Worm (Caenorhabditis elegans) whole organism, early embryonic: ENCODE results near the gene henn-1.

Experiments
- B0310.2 ChIP-seq: sonication (generic microtip); optimal IDR thresholded peaks from 2 replicates; lab custom pipeline; 2016; ENCODE audit warnings: mild to moderate bottlenecking, missing genetic modification characterization, missing compliant biosample characterization
- F13C5.2 ChIP-seq: sonication (generic microtip); optimal IDR thresholded peaks from 2 replicates; lab custom pipeline; 2017; ENCODE audit warnings: mild to moderate bottlenecking, missing genetic modification characterization, inconsistent platforms, missing compliant biosample characterization
- aly-1 ChIP-seq: sonication (generic microtip); optimal IDR thresholded peaks from 2 replicates; lab custom pipeline; 2016; ENCODE audit warnings: missing genetic modification characterization, missing compliant biosample characterization
- ama-1 ChIP-seq: fragments of 150-350 bp; optimal IDR thresholded peaks from 2 replicates; lab custom pipeline; 2014
- ceh-13 ChIP-seq: fragments of 200-800 bp; sonication (Bioruptor generic); optimal IDR thresholded peaks from 2 replicates; lab custom pipeline; 2018; ENCODE audit warnings: mild to moderate bottlenecking, missing genetic modification characterization, missing compliant biosample characterization
- ceh-36 ChIP-seq: sonication (generic microtip); optimal IDR thresholded peaks from 2 replicates; lab custom pipeline; 2016; ENCODE audit warnings: missing genetic modification characterization, inconsistent platforms, missing compliant biosample characterization
- ets-7 ChIP-seq: sonication (generic microtip); optimal IDR thresholded peaks from 2 replicates; lab custom pipeline; 2016; ENCODE audit warnings: missing genotype, missing genetic modification characterization, missing compliant biosample characterization
- flt-1 ChIP-seq: fragments of 200-800 bp; sonication (Bioruptor generic); IDR thresholded peaks from 2 replicates; pipeline ENCODE4 v1.3.6; 2022; ENCODE audit warnings: missing genetic modification characterization, missing compliant biosample characterization
- hmbx-1 ChIP-seq: sonication (generic microtip); optimal IDR thresholded peaks from 2 replicates; lab custom pipeline; 2016; ENCODE audit warnings: mild to moderate bottlenecking, missing genetic modification characterization, missing compliant biosample characterization
- hmg-4 ChIP-seq: fragments of 200-800 bp; sonication (Bioruptor generic); optimal IDR thresholded peaks from 2 replicates; lab custom pipeline; 2018; ENCODE audit warnings: mild to moderate bottlenecking, missing genetic modification characterization, missing compliant biosample characterization
- hnd-1 ChIP-seq: sonication (generic microtip); optimal IDR thresholded peaks from 2 replicates; lab custom pipeline; 2016; ENCODE audit warnings: missing genetic modification characterization, missing compliant biosample characterization
- pes-1 ChIP-seq: fragments of 200-800 bp; sonication (Bioruptor generic); IDR thresholded peaks from 2 replicates; pipeline ENCODE4 v1.3.6; 2022; ENCODE audit warnings: missing genetic modification reagents, missing genetic modification characterization, missing compliant biosample characterization
- scrt-1 ChIP-seq: fragments of 200-800 bp; sonication (Bioruptor generic); IDR thresholded peaks from 2 replicates; pipeline ENCODE4 v1.3.6; 2022; ENCODE audit warnings: missing genetic modification characterization, missing compliant biosample characterization
- sea-1 ChIP-seq: fragments of 200-800 bp; sonication (Bioruptor generic); conservative IDR thresholded peaks from 2 replicates; pipeline ENCODE4 v1.3.6; 2022; ENCODE audit warnings: missing genetic modification characterization, missing compliant biosample characterization
- tbx-11 ChIP-seq: fragments of 200-800 bp; sonication (Bioruptor generic); IDR thresholded peaks from 2 replicates; pipeline ENCODE4 v1.3.6; 2022; ENCODE audit warnings: missing genetic modification characterization, missing compliant biosample characterization
- tbx-37 ChIP-seq: fragments of 200-800 bp; sonication (Bioruptor generic); conservative IDR thresholded peaks from 2 replicates; pipeline ENCODE4 v1.3.6; 2022; ENCODE audit warnings: missing genetic modification reagents, missing genetic modification characterization, missing compliant biosample characterization
- tra-4 ChIP-seq: sonication (generic microtip); optimal IDR thresholded peaks from 2 replicates; lab custom pipeline; 2017; ENCODE audit warnings: missing genetic modification characterization, missing compliant biosample characterization

henn-1 gene

DNA sequence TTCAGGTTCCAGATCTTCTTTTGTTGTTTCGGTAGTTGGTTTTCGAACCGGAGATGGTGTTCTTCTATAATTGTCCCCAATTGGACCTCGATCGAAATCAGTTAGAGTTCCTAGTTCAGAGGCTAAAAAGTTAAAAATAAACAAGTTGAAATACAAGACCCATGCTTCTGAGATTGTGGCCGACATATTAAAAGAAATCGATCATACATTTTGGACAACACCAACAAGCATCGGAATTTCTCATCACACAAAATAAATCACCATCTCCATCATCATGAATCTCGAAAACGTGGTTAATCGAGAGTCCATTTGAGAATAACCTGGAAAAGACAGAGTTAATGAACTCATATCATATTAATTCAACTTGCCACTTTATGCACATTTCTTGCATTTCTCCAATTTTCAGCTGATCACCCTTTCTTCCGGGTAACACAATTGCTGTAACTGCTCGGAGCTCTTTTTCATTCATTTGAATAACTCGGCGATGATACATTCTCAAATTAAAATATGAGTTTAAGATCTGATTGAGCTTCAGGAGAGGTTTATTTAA is 39.3 kb downstream of the henn-1 start, which contains the start of the genes mps-4 and F09G8.10:
mps-4 (minus strand) TSS at position 101 of the 550 bp plus-strand sequence.
F09G8.10 (minus strand) TSS at position 500 of the 550 bp plus-strand sequence.
- TF ChIP-seq scrt-1 = no peak
- no peak for TF ChIP-seq flt-1 (GFP tag; lab: Robert Waterston, UW)
- TF ChIP-seq hmg-4 = no peak
- TF ChIP-seq tra-4 (tag; lab: Kevin White, UChicago) = no peak
- TF ChIP-seq ceh-13 = no peak
- TF ChIP-seq tbx-37 (GFP tag; lab: Robert Waterston, UW) = no peak
- TF ChIP-seq pes-1 (GFP tag; lab: Robert Waterston, UW) = no peak
- no peak for TF ChIP-seq ets-7 (tag; lab: Kevin White, UChicago)
- TF ChIP-seq F13C5.2 = no peak
- no peak for TF ChIP-seq ceh-36
- TF ChIP-seq sea-1 (GFP tag; lab: Robert Waterston, UW) = no peak
- no peak for TF ChIP-seq hmbx-1 (tag; lab: Kevin White, UChicago)
- TF ChIP-seq B0310.2 (tag; lab: Kevin White, UChicago) = no peak
- no peak for TF ChIP-seq tbx-11 (GFP tag; lab: Robert Waterston, UW)
- TF ChIP-seq aly-1 (tag; lab: Kevin White, UChicago) = no peak
- no peak for TF ChIP-seq ama-1 (lab: Kevin White, UChicago)
- TF ChIP-seq hnd-1 (tag; lab: Kevin White, UChicago) = no peak

DNA sequence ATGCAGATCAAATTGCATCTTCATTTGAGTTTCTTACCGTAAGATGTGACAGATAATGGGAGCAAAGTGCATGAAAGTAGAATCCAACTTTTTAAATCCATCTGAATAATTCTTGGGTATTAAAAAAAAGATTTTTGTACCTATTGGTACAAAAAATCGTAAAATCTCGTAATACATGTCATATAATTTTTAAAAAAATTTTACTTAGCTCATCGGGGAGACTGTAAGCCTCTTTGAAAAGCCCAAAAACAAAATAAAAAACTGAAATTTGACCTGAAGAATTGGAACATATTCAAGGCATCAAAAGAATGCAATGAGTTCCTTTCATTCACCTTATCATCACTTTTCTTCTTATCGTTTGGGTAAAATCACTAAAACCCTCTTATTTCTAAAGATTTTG is 43.4 kb downstream of the henn-1 start, which contains the start of gene clec-160:
clec-160 (minus strand) TSS at position 101 of the 400 bp plus-strand sequence.
- TF ChIP-seq ceh-36 (no peak), B0310.2 (tag; lab: Kevin White, UChicago) (no peak), pes-1 (GFP tag; lab: Robert Waterston, UW) (no peak), tra-4 (tag; lab: Kevin White, UChicago) (no peak), hmbx-1 (tag; lab: Kevin White, UChicago) (no peak), tbx-37 (GFP tag; lab: Robert Waterston, UW) (no peak), aly-1 (tag; lab: Kevin White, UChicago) (no peak), ama-1 (lab: Kevin White, UChicago) (no peak), flt-1 (GFP tag; lab: Robert Waterston, UW) (no peak), ets-7 (tag; lab: Kevin White, UChicago) (no peak), tbx-11 (GFP tag; lab: Robert Waterston, UW) (no peak), hmg-4 (no peak), scrt-1 (no peak), F13C5.2 (no peak), hnd-1 (tag; lab: Kevin White, UChicago) (no peak), ceh-13 (no peak), sea-1 (GFP tag; lab: Robert Waterston, UW) (no peak)

- TF ChIP-seq sea-1 (GFP tag; lab: Robert Waterston, UW) = no peak
- no peak for TF ChIP-seq flt-1 (GFP tag; lab: Robert Waterston, UW)
- no peak for TF ChIP-seq ama-1 (lab: Kevin White, UChicago)
- TF ChIP-seq F13C5.2 = no peak
- TF ChIP-seq tra-4 (tag; lab: Kevin White, UChicago) = no peak
- TF ChIP-seq tbx-37 (GFP tag; lab: Robert Waterston, UW) = no peak
- TF ChIP-seq ets-7 (tag; lab: Kevin White, UChicago) = no peak
- TF ChIP-seq scrt-1 = no peak
- no peak for TF ChIP-seq hmg-4
- TF ChIP-seq hnd-1 (tag; lab: Kevin White, UChicago) = no peak
- no peak for TF ChIP-seq B0310.2 (tag; lab: Kevin White, UChicago)
- no peak for TF ChIP-seq ceh-13
- TF ChIP-seq tbx-11 (GFP tag; lab: Robert Waterston, UW) = no peak
- no peak for TF ChIP-seq hmbx-1 (tag; lab: Kevin White, UChicago)
- TF ChIP-seq pes-1 (GFP tag; lab: Robert Waterston, UW) = no peak
- TF ChIP-seq aly-1 (tag; lab: Kevin White, UChicago) = no peak
- no peak for TF ChIP-seq ceh-36
Observed at ce11 chrIII:8278801-8279200, 46.4 kb downstream of the henn-1 start, which contains the start of gene mig-10. TSS of gene mig-10 (plus strand) at chrIII:8279101.

- TF ChIP-seq hmg-4 = no peak
Observed at ce11 chrIII:8279567-8279966, 47.1 kb downstream of the henn-1 start.

ce11 chrIII:8280352-8280751 is 47.9 kb downstream of the henn-1 start:
- no peak for TF ChIP-seq ceh-13
- no peak for TF ChIP-seq hmg-4
- no peak for TF ChIP-seq flt-1 (GFP tag; lab: Robert Waterston, UW)
- TF ChIP-seq F13C5.2 = no peak
- no peak for TF ChIP-seq ama-1 (lab: Kevin White, UChicago)
- TF ChIP-seq ceh-36 = no peak
- no peak for TF ChIP-seq tbx-11 (GFP tag; lab: Robert Waterston, UW)
- TF ChIP-seq sea-1 (GFP tag; lab: Robert Waterston, UW) = no peak
- no peak for TF ChIP-seq hmbx-1 (tag; lab: Kevin White, UChicago)
- TF ChIP-seq tbx-37 (GFP tag; lab: Robert Waterston, UW) = no peak
- TF ChIP-seq B0310.2 (tag; lab: Kevin White, UChicago) = no peak
- TF ChIP-seq hnd-1 (tag; lab: Kevin White, UChicago) = no peak
- TF ChIP-seq ets-7 (tag; lab: Kevin White, UChicago) = no peak

- no peak for TF ChIP-seq ets-7 (tag; lab: Kevin White, UChicago)
- TF ChIP-seq tbx-37 (GFP tag; lab: Robert Waterston, UW) = no peak
- no peak for TF ChIP-seq hnd-1 (tag; lab: Kevin White, UChicago)
- TF ChIP-seq hmbx-1 (tag; lab: Kevin White, UChicago) = no peak
- TF ChIP-seq pes-1 (GFP tag; lab: Robert Waterston, UW) = no peak
- no peak for TF ChIP-seq ama-1 (lab: Kevin White, UChicago)
- no peak for TF ChIP-seq ceh-13
Observed at ce11 chrIII:8281310-8281709, 48.9 kb downstream of the henn-1 start.

- no peak for TF ChIP-seq ceh-36
- TF ChIP-seq flt-1 (GFP tag; lab: Robert Waterston, UW) = no peak
- no peak for TF ChIP-seq ama-1 (lab: Kevin White, UChicago)
- no peak for TF ChIP-seq hmg-4
- no peak for TF ChIP-seq sea-1 (GFP tag; lab: Robert Waterston, UW)
- TF ChIP-seq scrt-1 = no peak
- TF ChIP-seq hnd-1 (tag; lab: Kevin White, UChicago) = no peak
- no peak for TF ChIP-seq hmbx-1 (tag; lab: Kevin White, UChicago)
- no peak for TF ChIP-seq aly-1 (tag; lab: Kevin White, UChicago)
- TF ChIP-seq pes-1 (GFP tag; lab: Robert Waterston, UW) = no peak
- no peak for TF ChIP-seq ets-7 (tag; lab: Kevin White, UChicago)
- no peak for TF ChIP-seq tbx-11 (GFP tag; lab: Robert Waterston, UW)
- no peak for TF ChIP-seq tra-4 (tag; lab: Kevin White, UChicago)
Observed at ce11 chrIII:8283525-8283924, 51.1 kb downstream of the henn-1 start.
